Worm (Caenorhabditis elegans) whole organism, early embryonic: ENCODE results near the gene F41E7.9.

Experiments
- B0310.2 ChIP-seq: sonication (generic microtip); optimal IDR thresholded peaks from 2 replicates; lab custom pipeline; 2016; ENCODE audit warnings: mild to moderate bottlenecking, missing genetic modification characterization, missing compliant biosample characterization
- F13C5.2 ChIP-seq: sonication (generic microtip); optimal IDR thresholded peaks from 2 replicates; lab custom pipeline; 2017; ENCODE audit warnings: mild to moderate bottlenecking, missing genetic modification characterization, inconsistent platforms, missing compliant biosample characterization
- aly-1 ChIP-seq: sonication (generic microtip); optimal IDR thresholded peaks from 2 replicates; lab custom pipeline; 2016; ENCODE audit warnings: missing genetic modification characterization, missing compliant biosample characterization
- ama-1 ChIP-seq: fragments of 150-350 bp; optimal IDR thresholded peaks from 2 replicates; lab custom pipeline; 2014
- ceh-13 ChIP-seq: fragments of 200-800 bp; sonication (Bioruptor generic); optimal IDR thresholded peaks from 2 replicates; lab custom pipeline; 2018; ENCODE audit warnings: mild to moderate bottlenecking, missing genetic modification characterization, missing compliant biosample characterization
- ceh-36 ChIP-seq: sonication (generic microtip); optimal IDR thresholded peaks from 2 replicates; lab custom pipeline; 2016; ENCODE audit warnings: missing genetic modification characterization, inconsistent platforms, missing compliant biosample characterization
- ets-7 ChIP-seq: sonication (generic microtip); optimal IDR thresholded peaks from 2 replicates; lab custom pipeline; 2016; ENCODE audit warnings: missing genotype, missing genetic modification characterization, missing compliant biosample characterization
- flt-1 ChIP-seq: fragments of 200-800 bp; sonication (Bioruptor generic); IDR thresholded peaks from 2 replicates; pipeline ENCODE4 v1.3.6; 2022; ENCODE audit warnings: missing genetic modification characterization, missing compliant biosample characterization
- hmbx-1 ChIP-seq: sonication (generic microtip); optimal IDR thresholded peaks from 2 replicates; lab custom pipeline; 2016; ENCODE audit warnings: mild to moderate bottlenecking, missing genetic modification characterization, missing compliant biosample characterization
- hmg-4 ChIP-seq: fragments of 200-800 bp; sonication (Bioruptor generic); optimal IDR thresholded peaks from 2 replicates; lab custom pipeline; 2018; ENCODE audit warnings: mild to moderate bottlenecking, missing genetic modification characterization, missing compliant biosample characterization
- hnd-1 ChIP-seq: sonication (generic microtip); optimal IDR thresholded peaks from 2 replicates; lab custom pipeline; 2016; ENCODE audit warnings: missing genetic modification characterization, missing compliant biosample characterization
- pes-1 ChIP-seq: fragments of 200-800 bp; sonication (Bioruptor generic); IDR thresholded peaks from 2 replicates; pipeline ENCODE4 v1.3.6; 2022; ENCODE audit warnings: missing genetic modification reagents, missing genetic modification characterization, missing compliant biosample characterization
- scrt-1 ChIP-seq: fragments of 200-800 bp; sonication (Bioruptor generic); IDR thresholded peaks from 2 replicates; pipeline ENCODE4 v1.3.6; 2022; ENCODE audit warnings: missing genetic modification characterization, missing compliant biosample characterization
- sea-1 ChIP-seq: fragments of 200-800 bp; sonication (Bioruptor generic); conservative IDR thresholded peaks from 2 replicates; pipeline ENCODE4 v1.3.6; 2022; ENCODE audit warnings: missing genetic modification characterization, missing compliant biosample characterization
- tbx-11 ChIP-seq: fragments of 200-800 bp; sonication (Bioruptor generic); IDR thresholded peaks from 2 replicates; pipeline ENCODE4 v1.3.6; 2022; ENCODE audit warnings: missing genetic modification characterization, missing compliant biosample characterization
- tbx-37 ChIP-seq: fragments of 200-800 bp; sonication (Bioruptor generic); conservative IDR thresholded peaks from 2 replicates; pipeline ENCODE4 v1.3.6; 2022; ENCODE audit warnings: missing genetic modification reagents, missing genetic modification characterization, missing compliant biosample characterization
- tra-4 ChIP-seq: sonication (generic microtip); optimal IDR thresholded peaks from 2 replicates; lab custom pipeline; 2017; ENCODE audit warnings: missing genetic modification characterization, missing compliant biosample characterization

The F41E7.9 gene

ce11 chrX:10321401-10321800 lies 5.6 kb upstream of the F41E7.9 start:
- TF ChIP-seq aly-1 (tag; lab: Kevin White, UChicago): no peak
- no peak for TF ChIP-seq flt-1 (GFP tag; lab: Robert Waterston, UW)
- TF ChIP-seq pes-1 (GFP tag; lab: Robert Waterston, UW): no peak
- no peak for TF ChIP-seq tra-4 (tag; lab: Kevin White, UChicago)
- no peak for TF ChIP-seq ama-1 (lab: Kevin White, UChicago)
- TF ChIP-seq sea-1 (GFP tag; lab: Robert Waterston, UW): no peak
- TF ChIP-seq hmbx-1 (tag; lab: Kevin White, UChicago): no peak
- TF ChIP-seq hnd-1: no peak
- no peak for TF ChIP-seq hmg-4 (GFP tag; lab: Kevin White, UChicago)
- TF ChIP-seq scrt-1: no peak
- no peak for TF ChIP-seq tbx-11 (GFP tag; lab: Robert Waterston, UW)
- no peak for TF ChIP-seq ceh-13 (GFP tag; lab: Kevin White, UChicago)
- no peak for TF ChIP-seq B0310.2 (tag; lab: Kevin White, UChicago)
- TF ChIP-seq tbx-37 (GFP tag; lab: Robert Waterston, UW): no peak
- TF ChIP-seq ets-7: no peak
- TF ChIP-seq F13C5.2 (tag; lab: Kevin White, UChicago): no peak
- TF ChIP-seq ceh-36 (tag; lab: Kevin White, UChicago): no peak

- TF ChIP-seq tbx-11 (GFP tag; lab: Robert Waterston, UW): no peak
- TF ChIP-seq ama-1 (lab: Kevin White, UChicago): no peak
- no peak for TF ChIP-seq hmbx-1 (tag; lab: Kevin White, UChicago)
- TF ChIP-seq aly-1 (tag; lab: Kevin White, UChicago): no peak
- no peak for TF ChIP-seq pes-1 (GFP tag; lab: Robert Waterston, UW)
- TF ChIP-seq tra-4 (tag; lab: Kevin White, UChicago): no peak
- no peak for TF ChIP-seq scrt-1
- no peak for TF ChIP-seq ceh-36 (tag; lab: Kevin White, UChicago)
- TF ChIP-seq B0310.2 (tag; lab: Kevin White, UChicago): no peak
- TF ChIP-seq sea-1 (GFP tag; lab: Robert Waterston, UW): no peak
- TF ChIP-seq ceh-13 (GFP tag; lab: Kevin White, UChicago): no peak
- no peak for TF ChIP-seq tbx-37 (GFP tag; lab: Robert Waterston, UW)
- TF ChIP-seq hmg-4 (GFP tag; lab: Kevin White, UChicago): no peak
- no peak for TF ChIP-seq hnd-1
- no peak for TF ChIP-seq flt-1 (GFP tag; lab: Robert Waterston, UW)
These were observed 3.8 kb upstream of the F41E7.9 start for ce11 chrX:10319653-10320052.

- TF ChIP-seq hnd-1 (no peak), pes-1 (GFP tag; lab: Robert Waterston, UW) (no peak), ama-1 (lab: Kevin White, UChicago) (no peak), B0310.2 (tag; lab: Kevin White, UChicago) (no peak), ceh-36 (tag; lab: Kevin White, UChicago) (no peak), sea-1 (GFP tag; lab: Robert Waterston, UW) (no peak), F13C5.2 (tag; lab: Kevin White, UChicago) (no peak), tra-4 (tag; lab: Kevin White, UChicago) (no peak), flt-1 (GFP tag; lab: Robert Waterston, UW) (no peak), tbx-37 (GFP tag; lab: Robert Waterston, UW) (no peak), aly-1 (tag; lab: Kevin White, UChicago) (no peak), ceh-13 (GFP tag; lab: Kevin White, UChicago) (no peak), scrt-1 (no peak), hmg-4 (GFP tag; lab: Kevin White, UChicago) (no peak)
These were observed 2.6 kb upstream of the F41E7.9 start for ce11 chrX:10318437-10318836.

ce11 chrX:10317565-10317964 lies 1.8 kb upstream of the F41E7.9 start, which contains the start of gene R07E3.6:
Gene R07E3.6 (plus strand): TSS chrX:10317722.
- TF ChIP-seq F13C5.2 (tag; lab: Kevin White, UChicago) (no peak), tbx-11 (GFP tag; lab: Robert Waterston, UW) (no peak), sea-1 (GFP tag; lab: Robert Waterston, UW) (no peak), ets-7 (no peak), ceh-36 (tag; lab: Kevin White, UChicago) (no peak), tra-4 (tag; lab: Kevin White, UChicago) (no peak)

ce11 chrX:10310366-10310765 lies 5.4 kb downstream of the F41E7.9 start, which contains the start of gene F41E7.6:
Gene F41E7.6 (minus strand): TSS chrX:10310466.
- TF ChIP-seq hnd-1 (no peak), tra-4 (tag; lab: Kevin White, UChicago) (no peak), F13C5.2 (tag; lab: Kevin White, UChicago) (no peak), hmbx-1 (tag; lab: Kevin White, UChicago) (no peak), B0310.2 (tag; lab: Kevin White, UChicago) (no peak), pes-1 (GFP tag; lab: Robert Waterston, UW) (no peak), aly-1 (tag; lab: Kevin White, UChicago) (no peak), tbx-37 (GFP tag; lab: Robert Waterston, UW) (no peak), flt-1 (GFP tag; lab: Robert Waterston, UW) (no peak), sea-1 (GFP tag; lab: Robert Waterston, UW) (no peak), hmg-4 (GFP tag; lab: Kevin White, UChicago) (no peak), scrt-1 (no peak), ceh-13 (GFP tag; lab: Kevin White, UChicago) (no peak)

- TF ChIP-seq ets-7 (no peak), hmbx-1 (tag; lab: Kevin White, UChicago) (no peak), tbx-37 (GFP tag; lab: Robert Waterston, UW) (no peak)
These were observed 8.3 kb downstream of the F41E7.9 start, which contains the start of gene F41E7.7 for ce11 chrX:10307495-10307894. Gene F41E7.7 (plus strand): TSS chrX:10307795.

- TF ChIP-seq tbx-11 (GFP tag; lab: Robert Waterston, UW): no peak
- TF ChIP-seq scrt-1: no peak
- no peak for TF ChIP-seq F13C5.2 (tag; lab: Kevin White, UChicago)
These were observed 8.9 kb downstream of the F41E7.9 start for ce11 chrX:10306923-10307322.
